Worm (Caenorhabditis elegans): ENCODE results near the gene srt-47.

Gene srt-47

ce11 chrIV:15039477-15039876 is 13.7 kb downstream of the srt-47 start, which contains the start of gene hrpu-1 (continued):
- peak; percentile 91 for TF ChIP-seq snpc-1.3 (tag; optimal IDR thresholded peaks at IDR 0.05; ENCODE audit: insufficient read depth)
- peak; percentile 62 for TF ChIP-seq ZK185.1 (tag; optimal IDR thresholded peaks at IDR 0.05; ENCODE audit: poor library complexity, severe bottlenecking)
- peak; percentile 71; the same call in 1 of the 2 replicates for TF ChIP-seq attf-3 (GFP tag; conservative IDR thresholded peaks at IDR 0.05)
- TF ChIP-seq xnd-1 (tag; optimal IDR thresholded peaks at IDR 0.05) = peak; percentile 59
- TF ChIP-seq ama-1 (optimal IDR thresholded peaks at IDR 0.05) = no peak
- TF ChIP-seq ama-1 (GFP tag; optimal IDR thresholded peaks at IDR 0.05) = peak in 1 of 2 experiments; percentile 39
- no peak for TF ChIP-seq nhr-27 (tag; optimal IDR thresholded peaks at IDR 0.05)
- TF ChIP-seq rcor-1 (GFP tag; IDR thresholded peaks at IDR 0.05) = peak; percentile 75
- TF ChIP-seq egl-44 (GFP tag; IDR thresholded peaks at IDR 0.05) = 0 out of 2 replicates have a peak, but pooled peaks have one; percentile 25
- peak; percentile 25 for TF ChIP-seq nhr-80 (tag; optimal IDR thresholded peaks at IDR 0.05)
- peak; percentile 50 for TF ChIP-seq K12H6.12 (tag; optimal IDR thresholded peaks at IDR 0.05)
- peak; percentile 23; the same call in 1 of the 2 replicates for TF ChIP-seq Y67H2A.10 (GFP tag; conservative IDR thresholded peaks at IDR 0.05)
- TF ChIP-seq hmg-1.2 (GFP tag; IDR thresholded peaks at IDR 0.05) = peak; percentile 56
- no peak for TF ChIP-seq ztf-3 (GFP tag; optimal IDR thresholded peaks at IDR 0.05)
- peak; percentile 89; the same call in 1 of the 2 replicates for TF ChIP-seq Y53G8AR.9 (GFP tag; conservative IDR thresholded peaks at IDR 0.05)
- no peak for TF ChIP-seq rpc-1 (optimal IDR thresholded peaks at IDR 0.05)
- TF ChIP-seq rpc-1 (tag; optimal IDR thresholded peaks at IDR 0.05) = no peak
- no peak for TF ChIP-seq nhr-179 (tag; optimal IDR thresholded peaks at IDR 0.05)
- no peak for TF ChIP-seq F57C9.4 (tag; optimal IDR thresholded peaks at IDR 0.05)
- TF ChIP-seq mes-4 (tag; optimal IDR thresholded peaks at IDR 0.05) = no peak
- peak; percentile 41 for TF ChIP-seq lsy-27 (tag; optimal IDR thresholded peaks at IDR 0.05; ENCODE audit: borderline replicate concordance, insufficient read depth)
- peak; percentile 74 for TF ChIP-seq repo-1 (tag; optimal IDR thresholded peaks at IDR 0.05)
- no peak for TF ChIP-seq F52B5.7 (tag; optimal IDR thresholded peaks at IDR 0.05)
- peak; percentile 90 for TF ChIP-seq snpc-3.4 (tag; optimal IDR thresholded peaks at IDR 0.05)
- TF ChIP-seq snpc-4 (GFP tag; optimal IDR thresholded peaks at IDR 0.05) = peak; percentile 79
- TF ChIP-seq snpc-4 (tag; optimal IDR thresholded peaks at IDR 0.05) = peak; percentile 75 to 96 (median 87)
- TF ChIP-seq ztf-26 (tag; optimal IDR thresholded peaks at IDR 0.05) = peak; percentile 20
- TF ChIP-seq mxl-1 (tag; optimal IDR thresholded peaks at IDR 0.05) = no peak
- TF ChIP-seq C17E4.6 (GFP tag; IDR thresholded peaks at IDR 0.05) = 0 out of 2 replicates have a peak, but pooled peaks have one; percentile 19
- peak; percentile 40 for TF ChIP-seq atf-7 (tag; optimal IDR thresholded peaks at IDR 0.05)
- TF ChIP-seq hlh-12 (tag; optimal IDR thresholded peaks at IDR 0.05) = no peak
- peak; percentile 57 for TF ChIP-seq ceh-27 (GFP tag; optimal IDR thresholded peaks at IDR 0.05)
- peak; percentile 41 for TF ChIP-seq hrde-1 (tag; optimal IDR thresholded peaks at IDR 0.05; ENCODE audit: borderline replicate concordance)
- no peak for TF ChIP-seq tbx-9 (tag; optimal IDR thresholded peaks at IDR 0.05; ENCODE audit: borderline replicate concordance)
- TF ChIP-seq lir-1 (GFP tag; conservative IDR thresholded peaks at IDR 0.05) = peak; percentile 77
- TF ChIP-seq dpff-1 (tag; optimal IDR thresholded peaks at IDR 0.05) = no peak
- peak; percentile 90 for TF ChIP-seq F49E8.2 (tag; optimal IDR thresholded peaks at IDR 0.05; ENCODE audit: insufficient read depth)
- peak; percentile 94 for TF ChIP-seq dox-1 (GFP tag; IDR thresholded peaks at IDR 0.05)
- peak; percentile 97 for TF ChIP-seq lin-54 (GFP tag; optimal IDR thresholded peaks at IDR 0.05)
- no peak for TF ChIP-seq hlh-26 (GFP tag; conservative IDR thresholded peaks at IDR 0.05)
- no peak for TF ChIP-seq F10E7.11 (tag; optimal IDR thresholded peaks at IDR 0.05)
- peak; percentile 66; the same call in 1 of the 2 replicates for TF ChIP-seq K11D2.4 (GFP tag; IDR thresholded peaks at IDR 0.05)
- TF ChIP-seq aptf-2 (GFP tag; conservative IDR thresholded peaks at IDR 0.05) = no peak
- TF ChIP-seq ets-4 (GFP tag; optimal IDR thresholded peaks at IDR 0.05) = no peak
- no peak for TF ChIP-seq B0035.1 (tag; optimal IDR thresholded peaks at IDR 0.05)
- no peak for TF ChIP-seq ztf-25 (GFP tag; IDR thresholded peaks at IDR 0.05)
- TF ChIP-seq dpl-1 (GFP tag; optimal IDR thresholded peaks at IDR 0.05) = peak; percentile 72
- TF ChIP-seq attf-6 (GFP tag; IDR thresholded peaks at IDR 0.05) = peak; percentile 95
- peak; percentile 100 for TF ChIP-seq ztf-18 (tag; optimal IDR thresholded peaks at IDR 0.05)
